Worm (Caenorhabditis elegans): ENCODE measurements around the gene srsx-7.

The srsx-7 gene

DNA sequence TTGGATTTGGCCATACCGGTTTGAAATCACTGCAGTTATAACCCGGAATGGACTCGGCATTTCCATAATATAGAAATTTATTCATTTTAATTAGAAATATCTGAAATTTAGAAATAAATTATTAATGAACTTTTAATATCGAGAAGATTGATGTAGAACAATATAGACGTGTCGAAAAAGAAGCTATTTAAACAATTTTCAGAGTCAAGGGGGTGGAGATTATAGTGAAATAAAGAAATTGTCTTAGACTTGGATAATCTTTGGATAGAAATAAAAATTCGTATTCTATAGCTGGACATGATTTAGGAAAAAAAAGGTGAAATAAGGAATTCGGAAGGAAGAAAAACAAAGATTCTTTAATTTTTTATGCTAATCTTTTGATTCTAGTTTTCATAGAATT is 14.7 kb downstream of the srsx-7 start, which contains the start of gene srt-53:
srt-53 (minus strand) TSS at position 101 of the 400 bp plus-strand sequence.
- TF ChIP-seq B0310.2 (tag; optimal IDR thresholded peaks at IDR 0.05) (no peak), ceh-13 (GFP tag; optimal IDR thresholded peaks at IDR 0.05) (no peak), ets-7 (tag; optimal IDR thresholded peaks at IDR 0.05) (no peak), tbx-37 (GFP tag; conservative IDR thresholded peaks at IDR 0.05) (no peak), flt-1 (GFP tag; IDR thresholded peaks at IDR 0.05) (no peak)

DNA sequence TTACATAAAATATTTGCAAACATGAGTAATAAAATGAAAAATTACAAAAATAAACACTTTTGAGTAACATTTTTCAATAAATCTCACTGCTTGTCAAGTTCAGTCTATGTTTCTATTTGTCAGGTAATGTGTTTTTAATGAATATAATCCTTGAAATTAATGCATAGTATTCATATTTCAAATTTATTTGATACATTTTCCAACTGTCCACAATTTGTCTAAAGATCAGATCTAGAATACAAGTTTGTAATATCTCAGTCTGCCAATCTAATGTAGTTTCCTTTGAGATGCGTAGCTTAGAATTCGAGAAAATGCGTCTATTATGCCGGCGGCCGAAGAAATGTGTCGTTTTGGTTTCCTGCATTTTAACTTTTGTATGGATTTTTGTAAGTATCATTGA is 18.0 kb downstream of the srsx-7 start, which contains the start of gene Y97E10B.1:
Y97E10B.1 (plus strand) TSS at position 301 of the 400 bp plus-strand sequence.
- TF ChIP-seq scrt-1 (GFP tag; IDR thresholded peaks at IDR 0.05), result no peak
- no peak for TF ChIP-seq hnd-1 (tag; optimal IDR thresholded peaks at IDR 0.05)
- no peak for TF ChIP-seq tbx-11 (GFP tag; IDR thresholded peaks at IDR 0.05)
- no peak for TF ChIP-seq ets-7 (tag; optimal IDR thresholded peaks at IDR 0.05)
- no peak for TF ChIP-seq hmbx-1 (tag; optimal IDR thresholded peaks at IDR 0.05)
- no peak for TF ChIP-seq sea-1 (GFP tag; conservative IDR thresholded peaks at IDR 0.05)
- TF ChIP-seq aly-1 (tag; optimal IDR thresholded peaks at IDR 0.05), result no peak
- TF ChIP-seq F13C5.2 (tag; optimal IDR thresholded peaks at IDR 0.05), result no peak
- no peak for TF ChIP-seq pes-1 (GFP tag; IDR thresholded peaks at IDR 0.05)
- TF ChIP-seq ama-1 (optimal IDR thresholded peaks at IDR 0.05), result no peak
- TF ChIP-seq B0310.2 (tag; optimal IDR thresholded peaks at IDR 0.05), result no peak
- no peak for TF ChIP-seq tbx-37 (GFP tag; conservative IDR thresholded peaks at IDR 0.05)
- no peak for TF ChIP-seq ceh-13 (GFP tag; optimal IDR thresholded peaks at IDR 0.05)
- no peak for TF ChIP-seq hmg-4 (GFP tag; optimal IDR thresholded peaks at IDR 0.05)

DNA sequence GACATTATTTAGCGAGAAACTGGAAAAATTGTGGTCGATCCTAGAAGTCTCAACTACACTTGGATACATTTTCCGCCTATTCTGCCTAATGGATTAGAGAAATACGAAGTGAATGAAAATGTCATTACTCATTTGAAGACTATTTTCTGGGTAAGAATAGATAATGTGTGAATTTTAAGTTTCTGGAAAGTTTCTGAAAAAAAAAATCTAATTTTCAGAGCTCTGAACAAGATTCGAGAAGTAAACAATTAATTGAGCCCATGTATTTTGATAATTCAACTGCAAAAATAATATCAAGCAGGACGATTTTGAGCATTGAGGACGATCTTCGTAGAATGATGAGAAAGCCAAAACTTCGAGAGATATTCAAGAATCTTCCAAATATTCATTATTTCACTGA is 20.6 kb downstream of the srsx-7 start:
- no peak for TF ChIP-seq flt-1 (GFP tag; IDR thresholded peaks at IDR 0.05)
- TF ChIP-seq F13C5.2 (tag; optimal IDR thresholded peaks at IDR 0.05), result no peak
- no peak for TF ChIP-seq ceh-36 (tag; optimal IDR thresholded peaks at IDR 0.05)
- TF ChIP-seq hmg-4 (GFP tag; optimal IDR thresholded peaks at IDR 0.05), result no peak
- TF ChIP-seq ceh-13 (GFP tag; optimal IDR thresholded peaks at IDR 0.05), result no peak
- no peak for TF ChIP-seq tbx-11 (GFP tag; IDR thresholded peaks at IDR 0.05)
- no peak for TF ChIP-seq ama-1 (optimal IDR thresholded peaks at IDR 0.05)
- TF ChIP-seq ets-7 (tag; optimal IDR thresholded peaks at IDR 0.05), result no peak
- no peak for TF ChIP-seq sea-1 (GFP tag; conservative IDR thresholded peaks at IDR 0.05)
- TF ChIP-seq tbx-37 (GFP tag; conservative IDR thresholded peaks at IDR 0.05), result no peak
- no peak for TF ChIP-seq pes-1 (GFP tag; IDR thresholded peaks at IDR 0.05)
- TF ChIP-seq hmbx-1 (tag; optimal IDR thresholded peaks at IDR 0.05), result no peak
- TF ChIP-seq aly-1 (tag; optimal IDR thresholded peaks at IDR 0.05), result no peak
- TF ChIP-seq tra-4 (tag; optimal IDR thresholded peaks at IDR 0.05), result no peak
- no peak for TF ChIP-seq hnd-1 (tag; optimal IDR thresholded peaks at IDR 0.05)
- no peak for TF ChIP-seq B0310.2 (tag; optimal IDR thresholded peaks at IDR 0.05)

DNA sequence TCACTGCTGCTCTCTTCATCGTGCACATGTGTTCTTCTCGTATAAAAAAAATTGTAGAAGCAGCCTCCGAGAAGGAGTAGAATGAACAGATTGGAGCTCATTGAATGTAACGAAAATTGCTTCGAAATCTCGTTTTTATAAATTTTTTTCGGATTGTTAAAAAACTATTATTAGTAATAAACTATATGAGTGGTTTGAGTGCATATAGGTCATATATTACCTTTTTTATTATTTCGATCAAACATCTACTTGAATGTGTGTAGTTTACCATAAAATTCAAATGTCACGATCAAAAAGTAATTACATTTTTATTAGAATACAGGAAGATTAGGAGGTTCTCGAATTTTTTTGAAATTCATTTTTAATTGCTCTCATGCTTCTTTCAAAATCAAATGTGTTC is 27.3 kb downstream of the srsx-7 start, which contains the start of gene clec-216:
clec-216 (minus strand) TSS at position 101 of the 400 bp plus-strand sequence.
- TF ChIP-seq hnd-1 (tag; optimal IDR thresholded peaks at IDR 0.05) (no peak), hmg-4 (GFP tag; optimal IDR thresholded peaks at IDR 0.05) (no peak), F13C5.2 (tag; optimal IDR thresholded peaks at IDR 0.05) (no peak), tbx-37 (GFP tag; conservative IDR thresholded peaks at IDR 0.05) (no peak), flt-1 (GFP tag; IDR thresholded peaks at IDR 0.05) (no peak), B0310.2 (tag; optimal IDR thresholded peaks at IDR 0.05) (no peak), ceh-13 (GFP tag; optimal IDR thresholded peaks at IDR 0.05) (no peak)

DNA sequence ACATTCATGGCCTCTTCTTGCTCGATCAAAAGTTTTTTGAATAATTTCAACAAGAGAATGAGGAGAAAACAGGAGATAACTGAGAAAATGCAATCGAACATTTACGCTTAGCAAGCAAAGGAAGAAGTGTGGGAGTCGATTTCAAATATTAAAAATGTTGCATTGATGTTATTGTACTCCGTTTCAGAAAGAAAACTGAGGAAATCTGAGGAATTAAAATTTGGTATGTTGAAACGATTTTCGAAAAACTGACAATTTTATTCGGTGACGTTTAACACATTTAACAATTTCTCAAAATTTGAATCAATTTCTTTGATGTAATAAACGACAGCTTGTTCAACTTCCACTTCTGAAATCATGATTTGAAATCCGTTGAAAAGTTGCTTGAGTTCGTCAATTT is 29.0 kb downstream of the srsx-7 start, which contains the start of gene F26D11.13:
F26D11.13 (minus strand) TSS at position 101 of the 400 bp plus-strand sequence.
- no peak for TF ChIP-seq flt-1 (GFP tag; IDR thresholded peaks at IDR 0.05)
- TF ChIP-seq tra-4 (tag; optimal IDR thresholded peaks at IDR 0.05), result no peak
- no peak for TF ChIP-seq tbx-37 (GFP tag; conservative IDR thresholded peaks at IDR 0.05)
- no peak for TF ChIP-seq sea-1 (GFP tag; conservative IDR thresholded peaks at IDR 0.05)
- TF ChIP-seq ets-7 (tag; optimal IDR thresholded peaks at IDR 0.05), result no peak
- no peak for TF ChIP-seq hmg-4 (GFP tag; optimal IDR thresholded peaks at IDR 0.05)
- TF ChIP-seq hmbx-1 (tag; optimal IDR thresholded peaks at IDR 0.05), result no peak
- no peak for TF ChIP-seq hnd-1 (tag; optimal IDR thresholded peaks at IDR 0.05)
- TF ChIP-seq scrt-1 (GFP tag; IDR thresholded peaks at IDR 0.05), result no peak
- no peak for TF ChIP-seq ceh-13 (GFP tag; optimal IDR thresholded peaks at IDR 0.05)
- TF ChIP-seq aly-1 (tag; optimal IDR thresholded peaks at IDR 0.05), result no peak

DNA sequence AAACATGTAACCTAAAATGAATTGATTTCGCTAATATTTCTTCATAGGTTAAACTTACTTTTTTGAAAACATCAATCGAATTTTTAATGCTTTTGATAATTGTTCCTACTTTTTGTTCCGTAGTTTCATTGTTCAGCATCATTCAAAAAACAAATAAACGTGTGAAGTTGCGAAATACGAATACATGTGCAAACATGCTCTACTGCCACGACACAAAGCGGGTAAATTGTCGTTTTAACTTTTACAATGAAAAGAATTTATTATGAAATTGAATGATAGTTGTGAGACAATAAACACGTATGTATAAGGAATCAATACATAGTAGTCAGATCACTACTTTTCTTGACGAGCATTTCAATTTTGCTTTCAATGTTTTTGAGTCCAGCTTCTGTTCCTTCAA is 29.6 kb downstream of the srsx-7 start, which contains the start of gene F26D11.12:
F26D11.12 (minus strand) TSS at position 145 of the 400 bp plus-strand sequence.
- no peak for TF ChIP-seq ceh-36 (tag; optimal IDR thresholded peaks at IDR 0.05)

DNA sequence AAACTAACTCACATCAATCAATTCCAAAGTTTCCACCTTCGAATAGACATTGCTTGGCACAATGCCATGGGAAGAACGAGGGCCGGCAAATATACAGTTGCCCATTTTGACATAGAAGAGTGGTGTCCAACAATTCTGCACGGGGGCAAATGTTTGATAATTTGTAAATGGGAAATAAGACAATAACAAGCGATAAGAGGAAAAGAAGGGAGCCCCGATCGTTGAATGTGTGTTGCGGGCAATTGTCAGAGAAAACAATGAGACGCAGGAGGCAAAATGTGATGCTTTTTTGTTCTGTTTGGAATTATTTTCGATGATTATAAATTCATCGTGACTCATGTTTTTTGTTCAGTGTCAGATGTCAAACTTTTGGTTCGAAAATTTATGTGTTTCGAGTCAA is 30.6 kb downstream of the srsx-7 start, which contains the start of gene pals-34:
pals-34 (minus strand) TSS at position 280 of the 400 bp plus-strand sequence.
- no peak for TF ChIP-seq tra-4 (tag; optimal IDR thresholded peaks at IDR 0.05)
- no peak for TF ChIP-seq ceh-13 (GFP tag; optimal IDR thresholded peaks at IDR 0.05)
- TF ChIP-seq F13C5.2 (tag; optimal IDR thresholded peaks at IDR 0.05), result no peak
- no peak for TF ChIP-seq scrt-1 (GFP tag; IDR thresholded peaks at IDR 0.05)
- TF ChIP-seq aly-1 (tag; optimal IDR thresholded peaks at IDR 0.05), result no peak
- no peak for TF ChIP-seq pes-1 (GFP tag; IDR thresholded peaks at IDR 0.05)
- no peak for TF ChIP-seq hnd-1 (tag; optimal IDR thresholded peaks at IDR 0.05)
- no peak for TF ChIP-seq ceh-36 (tag; optimal IDR thresholded peaks at IDR 0.05)
- TF ChIP-seq B0310.2 (tag; optimal IDR thresholded peaks at IDR 0.05), result no peak
- TF ChIP-seq tbx-37 (GFP tag; conservative IDR thresholded peaks at IDR 0.05), result no peak
- TF ChIP-seq tbx-11 (GFP tag; IDR thresholded peaks at IDR 0.05), result no peak
- no peak for TF ChIP-seq ama-1 (optimal IDR thresholded peaks at IDR 0.05)
- no peak for TF ChIP-seq hmbx-1 (tag; optimal IDR thresholded peaks at IDR 0.05)

DNA sequence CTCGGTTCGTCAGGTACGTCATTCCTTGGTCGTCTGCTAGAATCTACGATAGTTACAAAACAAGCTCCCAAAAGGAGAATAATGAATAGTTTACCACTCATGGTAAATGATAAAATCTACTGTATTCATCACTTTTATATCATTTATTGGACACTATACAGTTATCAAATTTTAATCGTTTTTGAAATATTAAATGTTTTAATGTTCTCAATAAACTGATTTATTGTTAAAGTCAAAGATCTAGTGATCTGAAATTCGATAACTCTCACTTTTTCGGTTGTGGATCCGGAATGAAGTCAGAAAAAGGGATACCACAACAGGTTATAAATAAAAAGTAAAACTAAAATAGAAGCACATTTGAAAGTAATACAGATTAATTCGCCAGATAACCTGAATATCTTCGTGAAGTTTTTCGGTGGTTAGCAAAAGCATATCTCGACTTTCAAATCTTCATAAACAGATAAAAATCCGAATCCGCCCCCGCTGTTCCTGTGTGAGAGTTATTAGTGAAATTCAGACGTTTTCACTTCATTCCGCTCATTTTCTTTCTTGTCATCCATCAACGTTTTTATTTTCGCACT is 33.2 kb downstream of the srsx-7 start, which contains the start of the genes clec-217 and F26D11.2:
clec-217 (minus strand) TSS at position 101 of the 581 bp plus-strand sequence.
F26D11.2 (plus strand) TSS at position 531 of the 581 bp plus-strand sequence.
- TF ChIP-seq tbx-37 (GFP tag; conservative IDR thresholded peaks at IDR 0.05) (no peak), ets-7 (tag; optimal IDR thresholded peaks at IDR 0.05) (no peak), scrt-1 (GFP tag; IDR thresholded peaks at IDR 0.05) (no peak), tra-4 (tag; optimal IDR thresholded peaks at IDR 0.05) (no peak), tbx-11 (GFP tag; IDR thresholded peaks at IDR 0.05) (no peak), aly-1 (tag; optimal IDR thresholded peaks at IDR 0.05) (no peak), ama-1 (optimal IDR thresholded peaks at IDR 0.05) (no peak), flt-1 (GFP tag; IDR thresholded peaks at IDR 0.05) (no peak), B0310.2 (tag; optimal IDR thresholded peaks at IDR 0.05) (no peak), sea-1 (GFP tag; conservative IDR thresholded peaks at IDR 0.05) (no peak), hmg-4 (GFP tag; optimal IDR thresholded peaks at IDR 0.05) (no peak), F13C5.2 (tag; optimal IDR thresholded peaks at IDR 0.05) (no peak), hnd-1 (tag; optimal IDR thresholded peaks at IDR 0.05) (no peak), hmbx-1 (tag; optimal IDR thresholded peaks at IDR 0.05) (no peak)

Measured in whole organism, early embryonic.